Fruit fly (Drosophila melanogaster): ENCODE results near the gene UQCR-6.4L.

The UQCR-6.4L gene

dm6 chr3L:16573234-16573633 lies 6.7 kb downstream of the UQCR-6.4L start, which contains the start of gene Mipp1:
Gene Mipp1, minus strand, starts transcription at chr3L:16573334.
- TF ChIP-seq cic (GFP tag; optimal IDR thresholded peaks at IDR 0.05) (peak; percentile 8), CG12768 (GFP tag; optimal IDR thresholded peaks at IDR 0.05) (peak; percentile 3)

- TF ChIP-seq CG7101 (tag; optimal IDR thresholded peaks at IDR 0.05) = peak; percentile 8
- TF ChIP-seq bab1 (GFP tag; optimal IDR thresholded peaks at IDR 0.05) = peak; percentile 63
- peak; percentile 44 for TF ChIP-seq CG11617 (GFP tag; optimal IDR thresholded peaks at IDR 0.05)
- TF ChIP-seq Mnt (GFP tag; optimal IDR thresholded peaks at IDR 0.05) = peak; percentile 39
- no peak for TF ChIP-seq CG7045 (GFP tag; optimal IDR thresholded peaks at IDR 0.05)
- TF ChIP-seq ovo (GFP tag; optimal IDR thresholded peaks at IDR 0.05) = no peak
- TF ChIP-seq CG5204 (GFP tag; optimal IDR thresholded peaks at IDR 0.05) = no peak
- peak; percentile 93 for TF ChIP-seq kay (GFP tag; ENCODE audit: borderline replicate concordance)
- TF ChIP-seq CG1620 (GFP tag; optimal IDR thresholded peaks at IDR 0.05) = peak; percentile 13
- TF ChIP-seq tj (GFP tag; optimal IDR thresholded peaks at IDR 0.05) = peak; percentile 15
- TF ChIP-seq toe (GFP tag; optimal IDR thresholded peaks at IDR 0.05) = no peak
- peak; percentile 22 for TF ChIP-seq cic (GFP tag; optimal IDR thresholded peaks at IDR 0.05)
- no peak for TF ChIP-seq CG33017 (tag; optimal IDR thresholded peaks at IDR 0.05)
- TF ChIP-seq Hr96 (GFP tag; optimal IDR thresholded peaks at IDR 0.05) = no peak
- TF ChIP-seq cnc (optimal IDR thresholded peaks at IDR 0.05) = no peak
- TF ChIP-seq Crg-1 (GFP tag; optimal IDR thresholded peaks at IDR 0.05) = no peak
- TF ChIP-seq pad (GFP tag; optimal IDR thresholded peaks at IDR 0.05) = no peak
- no peak for TF ChIP-seq CG14711 (tag; optimal IDR thresholded peaks at IDR 0.05)
- TF ChIP-seq CG12768 (GFP tag; optimal IDR thresholded peaks at IDR 0.05) = no peak
- TF ChIP-seq Clk (GFP tag; optimal IDR thresholded peaks at IDR 0.05) = no peak
These were observed 7.9 kb downstream of the UQCR-6.4L start, which contains the start of gene mbf1 for dm6 chr3L:16574307-16574946. Gene mbf1, plus strand, starts transcription at chr3L:16574436.

- TF ChIP-seq tj (GFP tag; optimal IDR thresholded peaks at IDR 0.05) (peak; percentile 98), ovo (GFP tag; optimal IDR thresholded peaks at IDR 0.05) (peak; percentile 54), bab1 (GFP tag; optimal IDR thresholded peaks at IDR 0.05) (peak; percentile 65), CG7101 (tag; optimal IDR thresholded peaks at IDR 0.05) (no peak), cnc (optimal IDR thresholded peaks at IDR 0.05) (no peak), CG33017 (tag; optimal IDR thresholded peaks at IDR 0.05) (no peak), Hr96 (GFP tag; optimal IDR thresholded peaks at IDR 0.05) (no peak), pad (GFP tag; optimal IDR thresholded peaks at IDR 0.05) (no peak)
These were observed 13.5 kb downstream of the UQCR-6.4L start, which contains the start of gene nxf2 for dm6 chr3L:16580049-16580448. Gene nxf2, minus strand, starts transcription at chr3L:16580306.

- TF ChIP-seq ovo (GFP tag; optimal IDR thresholded peaks at IDR 0.05) (peak; percentile 34), CG14711 (tag; optimal IDR thresholded peaks at IDR 0.05) (peak; percentile 47), CG5204 (GFP tag; optimal IDR thresholded peaks at IDR 0.05) (no peak), CG12768 (GFP tag; optimal IDR thresholded peaks at IDR 0.05) (peak; percentile 28), CG33017 (tag; optimal IDR thresholded peaks at IDR 0.05) (peak; percentile 54), CG11617 (GFP tag; optimal IDR thresholded peaks at IDR 0.05) (peak; percentile 63), tj (GFP tag; optimal IDR thresholded peaks at IDR 0.05) (peak; percentile 28), cnc (optimal IDR thresholded peaks at IDR 0.05) (no peak), cic (GFP tag; optimal IDR thresholded peaks at IDR 0.05) (no peak), toe (GFP tag; optimal IDR thresholded peaks at IDR 0.05) (no peak), CG7045 (GFP tag; optimal IDR thresholded peaks at IDR 0.05) (no peak), bab1 (GFP tag; optimal IDR thresholded peaks at IDR 0.05) (peak; percentile 68), CG7101 (tag; optimal IDR thresholded peaks at IDR 0.05) (peak; percentile 64), kay (GFP tag; ENCODE audit: borderline replicate concordance) (no peak), CG1620 (GFP tag; optimal IDR thresholded peaks at IDR 0.05) (peak; percentile 56), Clk (GFP tag; optimal IDR thresholded peaks at IDR 0.05) (peak; percentile 4), Crg-1 (GFP tag; optimal IDR thresholded peaks at IDR 0.05) (peak; percentile 82), pad (GFP tag; optimal IDR thresholded peaks at IDR 0.05) (peak; percentile 69), Hr96 (GFP tag; optimal IDR thresholded peaks at IDR 0.05) (no peak), Mnt (GFP tag; optimal IDR thresholded peaks at IDR 0.05) (peak; percentile 49)
These were observed 14.7 kb downstream of the UQCR-6.4L start, which contains the start of gene Smn for dm6 chr3L:16581201-16581705. Gene Smn, minus strand, starts transcription at chr3L:16581547.

dm6 chr3L:16582678-16583315 lies 16.2 kb downstream of the UQCR-6.4L start, which contains the start of gene Rpn12:
Gene Rpn12, plus strand, starts transcription at chr3L:16583028.
- TF ChIP-seq Hr96 (GFP tag; optimal IDR thresholded peaks at IDR 0.05) (no peak), Crg-1 (GFP tag; optimal IDR thresholded peaks at IDR 0.05) (peak; percentile 16), CG7101 (tag; optimal IDR thresholded peaks at IDR 0.05) (peak; percentile 62), CG14711 (tag; optimal IDR thresholded peaks at IDR 0.05) (peak; percentile 49), toe (GFP tag; optimal IDR thresholded peaks at IDR 0.05) (no peak), cnc (optimal IDR thresholded peaks at IDR 0.05) (peak in 1 of 2 experiments; percentile 35), CG33017 (tag; optimal IDR thresholded peaks at IDR 0.05) (peak; percentile 63), bab1 (GFP tag; optimal IDR thresholded peaks at IDR 0.05) (peak; percentile 61), CG1620 (GFP tag; optimal IDR thresholded peaks at IDR 0.05) (no peak), ovo (GFP tag; optimal IDR thresholded peaks at IDR 0.05) (no peak), CG12768 (GFP tag; optimal IDR thresholded peaks at IDR 0.05) (peak; percentile 2), tj (GFP tag; optimal IDR thresholded peaks at IDR 0.05) (peak; percentile 33), CG7045 (GFP tag; optimal IDR thresholded peaks at IDR 0.05) (peak; percentile 41), CG11617 (GFP tag; optimal IDR thresholded peaks at IDR 0.05) (peak; percentile 38), pad (GFP tag; optimal IDR thresholded peaks at IDR 0.05) (peak; percentile 20)
